Fruit fly (Drosophila melanogaster) whole organism, embryonic: Measurements from ENCODE around the gene CG7387.

ENCODE experiments used
- Atf6 ChIP-seq: fragments of 200-800 bp; sonication (Bioruptor generic); IDR thresholded peaks from 2 replicates; pipeline ENCODE4 v1.3.6; 2022; ENCODE audit warnings: missing biosample characterization, missing genetic modification characterization
- CG11696 ChIP-seq: fragments of 200-800 bp; sonication (Bioruptor generic); IDR thresholded peaks from 2 replicates; pipeline ENCODE4 v1.3.6; 2022; ENCODE audit warnings: missing biosample characterization, missing genetic modification characterization
- CG12071 ChIP-seq: fragments of 200-800 bp; sonication (Bioruptor generic); optimal IDR thresholded peaks from 3 replicates; lab custom pipeline; 2018; ENCODE audit warnings: missing biosample characterization, mild to moderate bottlenecking, missing genetic modification characterization
- CG1233 ChIP-seq: fragments of 200-800 bp; sonication (Bioruptor generic); optimal IDR thresholded peaks from 4 replicates; lab custom pipeline; 2018; ENCODE audit warnings: missing biosample characterization, mild to moderate bottlenecking, missing genetic modification characterization
- CG13123 ChIP-seq: fragments of 200-800 bp; sonication (Bioruptor generic); optimal IDR thresholded peaks from 2 replicates; lab custom pipeline; 2016; ENCODE audit warnings: missing biosample characterization, missing genetic modification characterization
- CG13424 ChIP-seq: fragments of 200-800 bp; sonication (Bioruptor generic); optimal IDR thresholded peaks from 2 replicates; lab custom pipeline; 2019; ENCODE audit warnings: missing biosample characterization, mild to moderate bottlenecking, missing genetic modification characterization, moderate library complexity
- CG14050 ChIP-seq: fragments of 200-800 bp; sonication (Bioruptor generic); IDR thresholded peaks from 3 replicates; pipeline ENCODE4 v1.3.6; 2022; ENCODE audit warnings: missing biosample characterization, missing genetic modification characterization
- CG14710 ChIP-seq: fragments of 200-800 bp; sonication (Bioruptor generic); optimal IDR thresholded peaks from 3 replicates; lab custom pipeline; 2019; ENCODE audit warnings: missing biosample characterization, mild to moderate bottlenecking, missing genetic modification characterization, moderate library complexity
- CG18764 ChIP-seq: fragments of 200-800 bp; sonication (Bioruptor generic); optimal IDR thresholded peaks from 3 replicates; lab custom pipeline; 2016; ENCODE audit warnings: missing biosample characterization, missing genetic modification characterization
- CG2129 ChIP-seq: fragments of 200-800 bp; sonication (Bioruptor generic); IDR thresholded peaks from 2 replicates; pipeline ENCODE4 v1.3.6; 2022; ENCODE audit warnings: missing biosample characterization, missing genetic modification characterization; ENCODE audit not compliant: partially characterized antibody
- CG3065 ChIP-seq: fragments of 200-800 bp; sonication (Bioruptor generic); optimal IDR thresholded peaks from 2 replicates; lab custom pipeline; 2016; ENCODE audit warnings: missing biosample characterization, missing genetic modification characterization
- CG34376 ChIP-seq: fragments of 200-800 bp; sonication (Bioruptor generic); optimal IDR thresholded peaks from 2 replicates; lab custom pipeline; 2018; ENCODE audit warnings: missing biosample characterization, mild to moderate bottlenecking, missing genetic modification characterization
- CG4707 ChIP-seq: fragments of 200-800 bp; sonication (Bioruptor generic); optimal IDR thresholded peaks from 2 replicates; lab custom pipeline; 2018; ENCODE audit warnings: missing biosample characterization, mild to moderate bottlenecking, missing genetic modification characterization, moderate library complexity
- CG8281 ChIP-seq: fragments of 200-800 bp; sonication (Bioruptor generic); optimal IDR thresholded peaks from 2 replicates; lab custom pipeline; 2018; ENCODE audit warnings: missing biosample characterization, mild to moderate bottlenecking, missing genetic modification characterization, moderate library complexity
- Dfd ChIP-seq, 2 experiments: fragments of >200 bp; optimal IDR thresholded peaks; 2 replicates each; lab custom pipeline; 2017; ENCODE audit warnings: missing biosample characterization in 2 of 2, missing genetic modification characterization in 2 of 2
- Dll ChIP-seq: fragments of 200-800 bp; sonication (Bioruptor generic); IDR thresholded peaks from 4 replicates; pipeline ENCODE4 v1.3.6; 2022; ENCODE audit warnings: missing biosample characterization, missing genetic modification characterization; ENCODE audit not compliant: partially characterized antibody
- E2f1 ChIP-seq: fragments of 200-800 bp; sonication (Bioruptor generic); IDR thresholded peaks from 2 replicates; pipeline ENCODE4 v1.3.6; 2022; ENCODE audit warnings: missing biosample characterization, missing genetic modification characterization
- HLHmδ ChIP-seq: fragments of 200-800 bp; sonication (Bioruptor generic); optimal IDR thresholded peaks from 2 replicates; lab custom pipeline; 2018; ENCODE audit warnings: missing biosample characterization, mild to moderate bottlenecking, missing genetic modification characterization, moderate library complexity
- HmgZ ChIP-seq: fragments of 200-800 bp; sonication (Bioruptor generic); optimal IDR thresholded peaks from 2 replicates; lab custom pipeline; 2018; ENCODE audit warnings: missing biosample characterization, mild to moderate bottlenecking, missing genetic modification characterization
- Lim3 ChIP-seq: fragments of 200-800 bp; sonication (Bioruptor generic); IDR thresholded peaks from 2 replicates; pipeline ENCODE4 v1.3.6; 2022; ENCODE audit warnings: missing biosample characterization, missing genetic modification characterization
- Nf-YC ChIP-seq: fragments of 200-800 bp; optimal IDR thresholded peaks from 3 replicates; lab custom pipeline; 2019; ENCODE audit warnings: missing biosample characterization, mild to moderate bottlenecking, missing genetic modification characterization, moderate library complexity
- Oli ChIP-seq: fragments of 200-800 bp; sonication (Bioruptor generic); optimal IDR thresholded peaks from 2 replicates; lab custom pipeline; 2018; ENCODE audit warnings: missing biosample characterization, mild to moderate bottlenecking, missing genetic modification characterization, moderate library complexity
- Rfx ChIP-seq: fragments of 200-800 bp; sonication (Bioruptor generic); IDR thresholded peaks from 2 replicates; pipeline ENCODE4 v1.3.6; 2022; ENCODE audit warnings: missing biosample characterization, missing genetic modification characterization
- Sin3A ChIP-seq: fragments of >200 bp; optimal IDR thresholded peaks from 2 replicates; lab custom pipeline; 2018
- Ssrp ChIP-seq: fragments of 200-800 bp; sonication (Bioruptor generic); optimal IDR thresholded peaks from 2 replicates; lab custom pipeline; 2018; ENCODE audit warnings: missing biosample characterization, mild to moderate bottlenecking, missing genetic modification characterization, moderate library complexity
- Tbp ChIP-seq: fragments of >200 bp; optimal IDR thresholded peaks from 2 replicates; lab custom pipeline; 2018; ENCODE audit warnings: missing biosample characterization, missing genetic modification characterization
- bab2 ChIP-seq: fragments of 200-800 bp; sonication (Bioruptor generic); optimal IDR thresholded peaks from 2 replicates; lab custom pipeline; 2016; ENCODE audit warnings: missing biosample characterization, missing genetic modification characterization
- br ChIP-seq: fragments of >200 bp; optimal IDR thresholded peaks from 2 replicates; lab custom pipeline; 2017
- cg ChIP-seq: fragments of 200-800 bp; sonication (Bioruptor generic); optimal IDR thresholded peaks from 3 replicates; lab custom pipeline; 2019; ENCODE audit warnings: missing biosample characterization, mild to moderate bottlenecking, missing genetic modification characterization, moderate library complexity
- chinmo ChIP-seq: fragments of 200-800 bp; sonication (Bioruptor generic); IDR thresholded peaks from 4 replicates; pipeline ENCODE4 v1.3.6; 2022; ENCODE audit warnings: missing biosample characterization, missing genetic modification characterization; ENCODE audit not compliant: partially characterized antibody
- eyg ChIP-seq: fragments of 200-800 bp; sonication (Bioruptor generic); optimal IDR thresholded peaks from 3 replicates; lab custom pipeline; 2016; ENCODE audit warnings: missing biosample characterization, missing genetic modification characterization
- fd64A ChIP-seq: fragments of 200-800 bp; sonication (Bioruptor generic); optimal IDR thresholded peaks from 3 replicates; lab custom pipeline; 2018; ENCODE audit warnings: missing biosample characterization, mild to moderate bottlenecking, missing genetic modification characterization
- fru ChIP-seq: fragments of >200 bp; optimal IDR thresholded peaks from 2 replicates; lab custom pipeline; 2017
- gem ChIP-seq: fragments of 200-800 bp; sonication (Bioruptor generic); optimal IDR thresholded peaks from 2 replicates; lab custom pipeline; 2019; ENCODE audit warnings: missing biosample characterization, mild to moderate bottlenecking, missing genetic modification characterization, moderate library complexity
- gro ChIP-seq: fragments of 200-800 bp; sonication (Bioruptor generic); optimal IDR thresholded peaks from 2 replicates; lab custom pipeline; 2016; ENCODE audit warnings: missing biosample characterization, missing genetic modification characterization
- ind ChIP-seq: fragments of 200-800 bp; sonication (Bioruptor generic); optimal IDR thresholded peaks from 3 replicates; lab custom pipeline; 2016; ENCODE audit warnings: missing biosample characterization, missing genetic modification characterization
- jing ChIP-seq: fragments of 200-800 bp; sonication (Bioruptor generic); optimal IDR thresholded peaks from 2 replicates; lab custom pipeline; 2018; ENCODE audit warnings: missing biosample characterization, mild to moderate bottlenecking, missing genetic modification characterization
- klu ChIP-seq: fragments of 200-800 bp; sonication (Bioruptor generic); IDR thresholded peaks from 2 replicates; pipeline ENCODE4 v1.3.6; 2022; ENCODE audit warnings: missing biosample characterization, missing genetic modification characterization
- mirr ChIP-seq: fragments of 200-800 bp; sonication (Bioruptor generic); optimal IDR thresholded peaks from 3 replicates; lab custom pipeline; 2018; ENCODE audit warnings: missing biosample characterization, mild to moderate bottlenecking, missing genetic modification characterization
- nerfin-2 ChIP-seq: fragments of 200-800 bp; sonication (Bioruptor generic); IDR thresholded peaks from 2 replicates; pipeline ENCODE4 v1.3.6; 2022; ENCODE audit warnings: missing biosample characterization, missing genetic modification characterization; ENCODE audit not compliant: partially characterized antibody
- onecut ChIP-seq: fragments of 200-800 bp; sonication (Bioruptor generic); IDR thresholded peaks from 2 replicates; pipeline ENCODE4 v1.3.6; 2022; ENCODE audit warnings: missing biosample characterization, missing genetic modification characterization
- pan ChIP-seq, 4 experiments: fragments of >200 bp in 3 of 4; fragments of 200-800 bp in 1 of 4; sonication (Bioruptor generic) in 1 of 4; optimal IDR thresholded peaks in 3 of 4; IDR thresholded peaks in 1 of 4; 2 replicates each; pipeline versions ENCODE4 v1.3.6 to Lab custom; 2017 to 2022; ENCODE audit warnings: missing biosample characterization in 2 of 4, missing genetic modification characterization in 2 of 4, mixed read lengths in 1 of 4
- phol ChIP-seq: fragments of 200-800 bp; sonication (Bioruptor generic); optimal IDR thresholded peaks from 3 replicates; lab custom pipeline; 2018; ENCODE audit warnings: missing biosample characterization, mild to moderate bottlenecking, missing genetic modification characterization, moderate library complexity
- ranshi ChIP-seq: fragments of 200-800 bp; sonication (Bioruptor generic); IDR thresholded peaks from 2 replicates; pipeline ENCODE4 v1.3.6; 2022; ENCODE audit warnings: missing biosample characterization, missing genetic modification characterization
- sens ChIP-seq: fragments of 200-800 bp; sonication (Bioruptor generic); peaks from one replicate; lab custom pipeline; 2016; ENCODE audit warnings: missing biosample characterization, missing genetic modification characterization
- slp2 ChIP-seq: fragments of 200-800 bp; sonication (Bioruptor generic); optimal IDR thresholded peaks from 2 replicates; lab custom pipeline; 2016; ENCODE audit warnings: missing biosample characterization, missing genetic modification characterization
- stc ChIP-seq: fragments of 200-800 bp; sonication (Bioruptor generic); IDR thresholded peaks from 2 replicates; pipeline ENCODE4 v1.3.6; 2022; ENCODE audit warnings: missing biosample characterization, missing genetic modification characterization
- tio ChIP-seq: fragments of 200-800 bp; sonication (Bioruptor generic); optimal IDR thresholded peaks from 2 replicates; lab custom pipeline; 2017; ENCODE audit warnings: missing biosample characterization, missing genetic modification characterization, inconsistent platforms
- tx ChIP-seq: fragments of 200-800 bp; sonication (Bioruptor generic); optimal IDR thresholded peaks from 2 replicates; lab custom pipeline; 2016; ENCODE audit warnings: missing biosample characterization, missing genetic modification characterization
- unc-4 ChIP-seq: fragments of 200-800 bp; sonication (Bioruptor generic); IDR thresholded peaks from 2 replicates; pipeline ENCODE4 v1.3.6; 2022; ENCODE audit warnings: missing biosample characterization, missing genetic modification characterization; ENCODE audit not compliant: partially characterized antibody
- zfh1 ChIP-seq: fragments of 200-800 bp; sonication (Bioruptor generic); IDR thresholded peaks from 3 replicates; pipeline ENCODE4 v1.3.6; 2022; ENCODE audit warnings: missing biosample characterization, missing genetic modification characterization

Gene CG7387

dm6 chr3L:8197779-8198279 lies 4.9 kb upstream of the CG7387 start, which contains the start of the genes UbcE2M and Dhps (continued):
- TF ChIP-seq Oli (tag; lab: Kevin White, UChicago): peak; percentile 65
- TF ChIP-seq fd64A: no peak
- TF ChIP-seq E2f1 (GFP tag; lab: Robert Waterston, UW): no peak; the same call in none of the 2 replicates
- TF ChIP-seq bab2 (GFP tag; lab: Kevin White, UChicago): no peak
- no peak for TF ChIP-seq Tbp (GFP tag; lab: Kevin White, UChicago)
- TF ChIP-seq ind (GFP tag; lab: Kevin White, UChicago): peak; percentile 85
- no peak for TF ChIP-seq Nf-YC (tag; lab: Kevin White, UChicago)
- peak; percentile 33 for TF ChIP-seq CG2129 (GFP tag; lab: Robert Waterston, UW)
- TF ChIP-seq CG34376: peak; percentile 11
- TF ChIP-seq sens (GFP tag; lab: Kevin White, UChicago): peak; percentile 18
- peak; percentile 70 for TF ChIP-seq HmgZ (tag; lab: Kevin White, UChicago)
- TF ChIP-seq Dll (GFP tag; lab: Robert Waterston, UW): peak; percentile 75
- no peak for TF ChIP-seq gem (tag; lab: Kevin White, UChicago)
- no peak for TF ChIP-seq Lim3 (GFP tag; lab: Robert Waterston, UW)
- peak; percentile 62; the same call in 1 of the 2 replicates for TF ChIP-seq klu (GFP tag; lab: Robert Waterston, UW)
- 0 out of 4 replicates have a peak, but pooled peaks have one; percentile 62 for TF ChIP-seq chinmo (GFP tag; lab: Robert Waterston, UW)
- TF ChIP-seq Ssrp (tag; lab: Kevin White, UChicago): peak; percentile 80
- peak; percentile 41 for TF ChIP-seq Sin3A (lab: Kevin White, UChicago)
- TF ChIP-seq CG14050 (GFP tag; lab: Robert Waterston, UW): peak; percentile 46; the same call in 1 of the 3 replicates
- TF ChIP-seq ranshi (GFP tag; lab: Robert Waterston, UW): peak; percentile 56; the same call in 1 of the 2 replicates
- peak; percentile 86 for TF ChIP-seq phol
- no peak for TF ChIP-seq Dfd (GFP tag; optimal IDR thresholded peaks at IDR 0.05; lab: Kevin White, UChicago)
- TF ChIP-seq CG11696: no peak
- TF ChIP-seq jing (GFP tag; lab: Kevin White, UChicago): no peak
- no peak for TF ChIP-seq CG4707 (GFP tag; lab: Kevin White, UChicago)
- no peak for TF ChIP-seq stc
- TF ChIP-seq mirr: no peak
- TF ChIP-seq tio (GFP tag; lab: Kevin White, UChicago): no peak
- TF ChIP-seq nerfin-2 (GFP tag; lab: Robert Waterston, UW): peak; percentile 53
- TF ChIP-seq CG13424: peak; percentile 84
- TF ChIP-seq CG1233 (GFP tag; lab: Kevin White, UChicago): peak; percentile 68
- peak; percentile 66; the same call in 2 of the 3 replicates for TF ChIP-seq zfh1
- TF ChIP-seq Atf6 (GFP tag; lab: Robert Waterston, UW): no peak
- TF ChIP-seq CG3065: peak; percentile 10
- no peak for TF ChIP-seq pan (optimal IDR thresholded peaks at IDR 0.05; lab: Kevin White, UChicago)
- peak in 1 of 2 experiments; percentile 57 for TF ChIP-seq pan (GFP tag; optimal IDR thresholded peaks at IDR 0.05 in 1 of 2, IDR thresholded peaks at IDR 0.05 in 1 of 2)
- peak; percentile 87 for TF ChIP-seq Rfx (GFP tag; lab: Robert Waterston, UW)
- TF ChIP-seq tx (GFP tag; lab: Kevin White, UChicago): peak; percentile 10
- peak; percentile 19; the same call in 1 of the 2 replicates for TF ChIP-seq onecut
- no peak for TF ChIP-seq fru (lab: Kevin White, UChicago)
- no peak for TF ChIP-seq HLHmδ (GFP tag; lab: Kevin White, UChicago)
- peak; percentile 36 for TF ChIP-seq eyg (GFP tag; lab: Kevin White, UChicago)
- peak; percentile 59 for TF ChIP-seq CG13123
- no peak for TF ChIP-seq gro (GFP tag; lab: Kevin White, UChicago)
- TF ChIP-seq unc-4 (GFP tag; lab: Robert Waterston, UW): peak; percentile 68
- no peak for TF ChIP-seq CG12071
- TF ChIP-seq CG14710: peak; percentile 85
- peak; percentile 23 for TF ChIP-seq CG8281 (tag; lab: Kevin White, UChicago)
- no peak for TF ChIP-seq slp2 (GFP tag; lab: Kevin White, UChicago)
- TF ChIP-seq br (lab: Kevin White, UChicago): no peak
- TF ChIP-seq cg (GFP tag; lab: Kevin White, UChicago): no peak
- TF ChIP-seq CG18764: peak; percentile 51
